Worm (Caenorhabditis elegans): Measurements from ENCODE around the gene T22H9.1.

The T22H9.1 gene

ce11 chrV:349054-349453, 10.5 kb upstream of the T22H9.1 start, which contains the start of gene atg-9 (continued):
- TF ChIP-seq dmd-9 (GFP tag; IDR thresholded peaks at IDR 0.05) = 0 out of 2 replicates have a peak, but pooled peaks have one; percentile 29
- TF ChIP-seq spr-1 (tag; optimal IDR thresholded peaks at IDR 0.05) = no peak
- no peak for TF ChIP-seq nhr-48 (tag; optimal IDR thresholded peaks at IDR 0.05)
- TF ChIP-seq Y5F2A.4 (GFP tag; optimal IDR thresholded peaks at IDR 0.05) = no peak
- no peak for TF ChIP-seq Y105C5A.15 (GFP tag; IDR thresholded peaks at IDR 0.05)
- TF ChIP-seq ceh-28 (tag; optimal IDR thresholded peaks at IDR 0.05) = no peak
- TF ChIP-seq lin-38 (GFP tag; IDR thresholded peaks at IDR 0.05) = peak; percentile 97
- TF ChIP-seq daf-19 (GFP tag; conservative IDR thresholded peaks at IDR 0.05) = no peak
- TF ChIP-seq madf-5 (GFP tag; IDR thresholded peaks at IDR 0.05) = no peak
- TF ChIP-seq zag-1 (tag; optimal IDR thresholded peaks at IDR 0.05) = no peak
- TF ChIP-seq ceh-62 (tag; optimal IDR thresholded peaks at IDR 0.05) = no peak
- no peak for TF ChIP-seq daf-16 (GFP tag; optimal IDR thresholded peaks at IDR 0.05)
- peak; percentile 71 for TF ChIP-seq daf-16 (tag; optimal IDR thresholded peaks at IDR 0.05)
- TF ChIP-seq ama-1 (optimal IDR thresholded peaks at IDR 0.05) = peak; percentile 51
- peak; percentile 93 for TF ChIP-seq hlh-11 (tag; optimal IDR thresholded peaks at IDR 0.05)
- peak; percentile 46; the same call in 1 of the 2 replicates for TF ChIP-seq arid-1 (GFP tag; conservative IDR thresholded peaks at IDR 0.05)
- no peak for TF ChIP-seq unc-39 (tag; optimal IDR thresholded peaks at IDR 0.05)
- no peak for TF ChIP-seq daf-12 (tag; optimal IDR thresholded peaks at IDR 0.05)
- no peak for TF ChIP-seq F26F4.8 (GFP tag; conservative IDR thresholded peaks at IDR 0.05)
- peak; percentile 64 for TF ChIP-seq dpl-1 (GFP tag; optimal IDR thresholded peaks at IDR 0.05)
- TF ChIP-seq lin-15B (tag; optimal IDR thresholded peaks at IDR 0.05) = no peak
- no peak for TF ChIP-seq cey-2 (tag; optimal IDR thresholded peaks at IDR 0.05; ENCODE audit: borderline replicate concordance, insufficient read depth)
- no peak for TF ChIP-seq attf-4 (tag; optimal IDR thresholded peaks at IDR 0.05)
- TF ChIP-seq Y75B8A.6 (GFP tag; IDR thresholded peaks at IDR 0.05) = peak; percentile 68; the same call in 1 of the 2 replicates
- TF ChIP-seq fos-1 (tag; optimal IDR thresholded peaks at IDR 0.05) = no peak
- peak; percentile 85 for TF ChIP-seq dve-1 (tag; optimal IDR thresholded peaks at IDR 0.05; ENCODE audit: insufficient read depth)
- no peak for TF ChIP-seq R02D3.7 (tag; optimal IDR thresholded peaks at IDR 0.05)
- TF ChIP-seq dmd-8 (GFP tag; IDR thresholded peaks at IDR 0.05) = no peak
- peak; percentile 51; the same call in 1 of the 2 replicates for TF ChIP-seq vab-7 (GFP tag; IDR thresholded peaks at IDR 0.05)
- peak; percentile 85 for TF ChIP-seq lin-1 (GFP tag; IDR thresholded peaks at IDR 0.05)
- peak; percentile 53 for TF ChIP-seq lin-13 (GFP tag; optimal IDR thresholded peaks at IDR 0.05)
- no peak for TF ChIP-seq gei-8 (GFP tag; optimal IDR thresholded peaks at IDR 0.05)
- peak; percentile 99 for TF ChIP-seq aha-1 (tag)
- no peak for TF ChIP-seq ceh-20 (GFP tag; IDR thresholded peaks at IDR 0.05)
- peak; percentile 45; the same call in 1 of the 2 replicates for TF ChIP-seq madf-9 (GFP tag; conservative IDR thresholded peaks at IDR 0.05)
- TF ChIP-seq ctbp-1 (GFP tag; IDR thresholded peaks at IDR 0.05) = peak; percentile 54
- peak; percentile 84 for TF ChIP-seq nhr-77 (tag; optimal IDR thresholded peaks at IDR 0.05)
- no peak for TF ChIP-seq pqm-1 (tag; optimal IDR thresholded peaks at IDR 0.05)
- TF ChIP-seq mdt-29 (GFP tag; IDR thresholded peaks at IDR 0.05) = no peak
- TF ChIP-seq lir-3 (tag; optimal IDR thresholded peaks at IDR 0.05) = no peak
- TF ChIP-seq mxl-2 (GFP tag; conservative IDR thresholded peaks at IDR 0.05) = peak; percentile 58; the same call in 1 of the 2 replicates
- peak; percentile 80 for TF ChIP-seq mes-2 (tag; optimal IDR thresholded peaks at IDR 0.05; ENCODE audit: poor library complexity, severe bottlenecking)
- TF ChIP-seq sdz-12 (GFP tag; optimal IDR thresholded peaks at IDR 0.05) = no peak
- no peak for TF ChIP-seq snpc-1.2 (GFP tag; IDR thresholded peaks at IDR 0.05)
- TF ChIP-seq nhr-42 (GFP tag; IDR thresholded peaks at IDR 0.05) = no peak
- TF ChIP-seq Y48G9A.11 (GFP tag; IDR thresholded peaks at IDR 0.05) = no peak
- no peak for TF ChIP-seq lin-39 (tag; optimal IDR thresholded peaks at IDR 0.05)
- no peak for TF ChIP-seq saeg-2 (GFP tag; IDR thresholded peaks at IDR 0.05)
- TF ChIP-seq ztf-7 (tag; optimal IDR thresholded peaks at IDR 0.05) = peak; percentile 53
- TF ChIP-seq zfp-3 (GFP tag; conservative IDR thresholded peaks at IDR 0.05) = 0 out of 2 replicates have a peak, but pooled peaks have one; percentile 59
- peak; percentile 59 for TF ChIP-seq nhr-6 (tag; optimal IDR thresholded peaks at IDR 0.05)
- TF ChIP-seq F10B5.3 (tag; optimal IDR thresholded peaks at IDR 0.05) = no peak

All from whole organism, L4 larva.